Worm (Caenorhabditis elegans) whole organism, mixed stage, embryonic: Measurements from ENCODE around the gene adk-1.

Experiments used
- elt-1 ChIP-seq: sonication (generic microtip); optimal IDR thresholded peaks from 2 replicates; lab custom pipeline; 2017; ENCODE audit warnings: missing genetic modification characterization, mild to moderate bottlenecking, missing compliant biosample characterization, antibody characterized with exemption, moderate library complexity, borderline replicate concordance; ENCODE audit not compliant: insufficient read depth
- lin-32 ChIP-seq: fragments of 200-800 bp; sonication (Bioruptor generic); optimal IDR thresholded peaks from 2 replicates; lab custom pipeline; 2018; ENCODE audit warnings: mild to moderate bottlenecking, missing genetic modification characterization, missing compliant biosample characterization
- mls-2 ChIP-seq: sonication (generic microtip); optimal IDR thresholded peaks from 2 replicates; lab custom pipeline; 2016; ENCODE audit warnings: mild to moderate bottlenecking, missing genetic modification characterization, moderate library complexity, missing compliant biosample characterization
- nhr-12 ChIP-seq: fragments of 150-350 bp; optimal IDR thresholded peaks from 2 replicates; lab custom pipeline; 2014; ENCODE audit warnings: missing biosample characterization, missing genetic modification characterization
- nhr-237 ChIP-seq: fragments of 150-350 bp; optimal IDR thresholded peaks from 2 replicates; lab custom pipeline; 2014; ENCODE audit warnings: missing biosample characterization, missing genetic modification characterization
- nhr-28 ChIP-seq: fragments of 150-350 bp; optimal IDR thresholded peaks from 2 replicates; lab custom pipeline; 2014; ENCODE audit warnings: missing biosample characterization, missing genetic modification characterization
- pha-4 ChIP-seq: fragments of 150-350 bp; optimal IDR thresholded peaks from 2 replicates; lab custom pipeline; 2018; ENCODE audit warnings: missing biosample characterization, missing genetic modification reagents, missing genetic modification characterization
- sptf-1 ChIP-seq: sonication (generic microtip); optimal IDR thresholded peaks from 2 replicates; lab custom pipeline; 2017; ENCODE audit warnings: mild to moderate bottlenecking, missing genetic modification characterization, moderate library complexity, missing compliant biosample characterization
- unc-39 ChIP-seq: fragments of 150-350 bp; optimal IDR thresholded peaks from 2 replicates; lab custom pipeline; 2014; ENCODE audit warnings: missing biosample characterization, missing genetic modification characterization
- unc-62 ChIP-seq: fragments of 150-350 bp; optimal IDR thresholded peaks from 2 replicates; lab custom pipeline; 2014; ENCODE audit warnings: missing biosample characterization, missing genetic modification reagents, missing genetic modification characterization

DNA sequence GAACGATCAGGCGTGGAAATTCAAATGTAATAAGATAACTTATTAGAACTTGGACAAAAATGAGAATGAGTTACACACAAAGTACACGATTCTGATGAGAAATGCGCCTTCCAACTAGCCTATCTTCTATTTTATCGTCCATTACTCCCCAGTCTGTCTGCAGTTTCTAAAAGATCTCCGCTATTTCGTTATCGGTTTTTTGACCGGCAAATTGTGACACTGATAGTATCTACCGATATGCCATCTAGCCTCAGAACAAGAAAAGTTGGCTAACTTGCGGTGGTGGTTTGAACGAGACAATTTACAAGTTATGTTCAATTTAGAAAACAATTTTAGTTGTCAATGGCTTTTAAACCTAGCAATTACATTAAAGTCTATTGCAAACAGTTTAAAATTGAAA, 916 bp upstream of the adk-1 start:
- TF ChIP-seq unc-62 (GFP tag; lab: Kevin White, UChicago) (no peak), lin-32 (no peak), unc-39 (no peak), pha-4 (no peak), nhr-12 (tag; lab: Kevin White, UChicago) (no peak), elt-1 (tag; lab: Kevin White, UChicago) (peak; percentile 94), mls-2 (tag; lab: Kevin White, UChicago) (no peak), nhr-237 (tag; lab: Kevin White, UChicago) (no peak), sptf-1 (tag; lab: Kevin White, UChicago) (no peak), nhr-28 (no peak)
